Fruit fly (Drosophila melanogaster) whole organism: ENCODE measurements around the gene Gr92a.

ENCODE experiments used
- CG8478 ChIP-seq: fragments of >200 bp; optimal IDR thresholded peaks from 2 replicates; lab custom pipeline; 2018; ENCODE audit warnings: inconsistent platforms
- pan ChIP-seq: fragments of >200 bp; optimal IDR thresholded peaks from 2 replicates; lab custom pipeline; 2017

- TF ChIP-seq pan (lab: Kevin White, UChicago) (no peak), CG8478 (lab: Kevin White, UChicago) (no peak)
Observed at dm6 chr3R:20169135-20169534, 48.3 kb downstream of the Gr92a start, which contains the start of gene CG5023.
